Fruit fly (Drosophila melanogaster) whole organism, pupa: ENCODE data around the gene Arp10.

Experiments used
- CG10348 ChIP-seq: fragments of 200-800 bp; sonication (Bioruptor generic); IDR thresholded peaks from 2 replicates; pipeline ENCODE4 v1.3.6; 2022; ENCODE audit warnings: missing biosample characterization, missing genetic modification characterization
- CG12605 ChIP-seq: fragments of 200-800 bp; sonication (Bioruptor generic); IDR thresholded peaks from 2 replicates; pipeline ENCODE4 v1.3.6; 2022; ENCODE audit warnings: missing biosample characterization, missing genetic modification characterization
- CG13204 ChIP-seq: fragments of 200-800 bp; sonication (Bioruptor generic); optimal IDR thresholded peaks from 2 replicates; lab custom pipeline; 2018; ENCODE audit warnings: missing biosample characterization, mild to moderate bottlenecking, missing genetic modification characterization, moderate library complexity
- CG14655 ChIP-seq: fragments of 200-800 bp; sonication (Bioruptor generic); optimal IDR thresholded peaks from 3 replicates; lab custom pipeline; 2017; ENCODE audit warnings: mild to moderate bottlenecking, missing biosample characterization, missing genetic modification reagents, missing genetic modification characterization
- CG15710 ChIP-seq: fragments of 200-800 bp; sonication (Bioruptor generic); optimal IDR thresholded peaks from 2 replicates; lab custom pipeline; 2018; ENCODE audit warnings: missing biosample characterization, mild to moderate bottlenecking, missing genetic modification characterization, moderate library complexity
- CG17806 ChIP-seq: fragments of 200-800 bp; sonication (Bioruptor generic); optimal IDR thresholded peaks from 2 replicates; lab custom pipeline; 2018; ENCODE audit warnings: missing biosample characterization, mild to moderate bottlenecking, missing genetic modification characterization, moderate library complexity
- CG32121 ChIP-seq: fragments of 200-800 bp; sonication (Bioruptor generic); IDR thresholded peaks from 2 replicates; pipeline ENCODE4 v1.3.6; 2022; ENCODE audit warnings: missing biosample characterization, missing genetic modification characterization
- CG34367 ChIP-seq: fragments of 200-800 bp; sonication (Bioruptor generic); optimal IDR thresholded peaks from 2 replicates; lab custom pipeline; 2018; ENCODE audit warnings: missing biosample characterization, mild to moderate bottlenecking, missing genetic modification characterization
- CG4496 ChIP-seq: fragments of 200-800 bp; sonication (Bioruptor generic); IDR thresholded peaks from 3 replicates; pipeline ENCODE4 v1.3.6; 2022; ENCODE audit warnings: missing biosample characterization, missing genetic modification characterization
- CG8159 ChIP-seq: fragments of 200-800 bp; sonication (Bioruptor generic); optimal IDR thresholded peaks from 3 replicates; lab custom pipeline; 2018; ENCODE audit warnings: missing biosample characterization, mild to moderate bottlenecking, missing genetic modification characterization, moderate library complexity
- CG8301 ChIP-seq: fragments of 200-800 bp; sonication (Bioruptor generic); optimal IDR thresholded peaks from 2 replicates; lab custom pipeline; 2018; ENCODE audit warnings: missing biosample characterization, mild to moderate bottlenecking, missing genetic modification characterization
- CG9948 ChIP-seq: fragments of 200-800 bp; sonication (Bioruptor generic); optimal IDR thresholded peaks from 2 replicates; lab custom pipeline; 2018; ENCODE audit warnings: missing biosample characterization, mild to moderate bottlenecking, missing genetic modification characterization, moderate library complexity
- EcR ChIP-seq: fragments of 200-800 bp; sonication (Bioruptor generic); optimal IDR thresholded peaks from 3 replicates; lab custom pipeline; 2019; ENCODE audit warnings: missing biosample characterization, missing genetic modification characterization, mild to moderate bottlenecking, moderate library complexity, missing genetic modification reagents
- Ets98B ChIP-seq: fragments of 200-800 bp; sonication (Bioruptor generic); IDR thresholded peaks from 2 replicates; pipeline ENCODE4 v1.3.6; 2022; ENCODE audit warnings: missing biosample characterization, missing genetic modification characterization
- Pif1A ChIP-seq: fragments of 200-800 bp; sonication (Bioruptor generic); optimal IDR thresholded peaks from 3 replicates; lab custom pipeline; 2016; ENCODE audit warnings: missing biosample characterization, missing genetic modification characterization
- Pif1B ChIP-seq: fragments of 200-800 bp; sonication (Bioruptor generic); optimal IDR thresholded peaks from 3 replicates; lab custom pipeline; 2016; ENCODE audit warnings: missing biosample characterization, missing genetic modification characterization
- Snoo ChIP-seq: fragments of 200-800 bp; sonication (Bioruptor generic); optimal IDR thresholded peaks from 3 replicates; lab custom pipeline; 2017; ENCODE audit warnings: missing biosample characterization, mild to moderate bottlenecking, missing genetic modification characterization, inconsistent platforms
- fd96Ca ChIP-seq: fragments of 200-800 bp; sonication (Bioruptor generic); IDR thresholded peaks from 3 replicates; pipeline ENCODE4 v1.3.6; 2022; ENCODE audit warnings: missing biosample characterization, missing genetic modification characterization
- rn ChIP-seq: fragments of 200-800 bp; sonication (Bioruptor generic); IDR thresholded peaks from 2 replicates; pipeline ENCODE4 v1.3.6; 2022; ENCODE audit warnings: missing biosample characterization, missing genetic modification characterization

The Arp10 gene

dm6 chrX:19663196-19663858 lies 17.4 kb upstream of the Arp10 start:
- TF ChIP-seq rn (no peak), CG17806 (tag; lab: Kevin White, UChicago) (peak; percentile 15), Pif1A (peak; percentile 16), CG10348 (no peak), CG9948 (tag; lab: Kevin White, UChicago) (peak; percentile 48), CG13204 (GFP tag; lab: Kevin White, UChicago) (peak; percentile 25), CG15710 (tag; lab: Kevin White, UChicago) (peak; percentile 54), Pif1B (peak; percentile 51), CG14655 (no peak), Snoo (tag; lab: Kevin White, UChicago) (peak; percentile 53), EcR (GFP tag; lab: Kevin White, UChicago) (peak; percentile 72), CG8301 (tag; lab: Kevin White, UChicago) (peak; percentile 52), CG34367 (peak; percentile 22), fd96Ca (GFP tag; lab: Robert Waterston, UW) (no peak), CG4496 (GFP tag; lab: Robert Waterston, UW) (no peak), CG8159 (peak; percentile 72), CG32121 (GFP tag; lab: Robert Waterston, UW) (no peak), Ets98B (GFP tag; lab: Robert Waterston, UW) (no peak)

DNA sequence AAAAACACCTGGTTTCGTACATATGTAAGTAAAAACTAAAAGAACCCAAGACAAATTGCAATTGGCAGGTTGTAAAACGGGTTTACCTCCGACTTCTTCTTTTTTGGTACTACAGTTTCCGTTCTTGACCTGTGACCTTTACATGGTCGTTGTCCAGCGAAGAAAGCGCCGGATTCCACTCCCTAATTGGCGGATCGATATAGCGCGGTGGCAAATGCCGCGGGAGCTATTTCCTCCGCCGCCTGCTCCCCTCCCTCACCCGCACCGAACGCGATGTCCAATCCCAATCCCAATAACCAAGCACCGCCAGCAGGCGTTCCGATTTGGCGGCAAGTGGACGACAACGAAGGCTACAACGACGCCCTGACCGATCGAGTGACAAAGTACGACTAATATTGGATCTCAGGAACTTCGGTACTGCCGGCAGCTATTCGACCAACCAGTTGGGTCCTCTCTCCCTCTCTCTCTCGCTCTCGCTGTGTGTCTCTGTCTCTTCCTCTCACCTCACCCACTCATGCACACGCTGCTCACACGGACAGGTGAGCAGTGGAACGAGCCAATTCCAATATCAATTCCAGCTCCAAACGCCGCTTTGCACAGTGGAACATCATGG lies 16.7 kb upstream of the Arp10 start:
- no peak for TF ChIP-seq CG9948 (tag; lab: Kevin White, UChicago)
- peak; percentile 42; the same call in 1 of the 2 replicates for TF ChIP-seq Ets98B (GFP tag; lab: Robert Waterston, UW)
- TF ChIP-seq CG32121 (GFP tag; lab: Robert Waterston, UW), result peak; percentile 48; the same call in 1 of the 2 replicates
- TF ChIP-seq CG4496 (GFP tag; lab: Robert Waterston, UW), result peak; percentile 61
- TF ChIP-seq CG13204 (GFP tag; lab: Kevin White, UChicago), result peak; percentile 27
- peak; percentile 41 for TF ChIP-seq EcR (GFP tag; lab: Kevin White, UChicago)
- peak; percentile 45; the same call in 1 of the 3 replicates for TF ChIP-seq fd96Ca (GFP tag; lab: Robert Waterston, UW)
- TF ChIP-seq CG12605 (GFP tag; lab: Robert Waterston, UW), result no peak
- TF ChIP-seq Pif1B, result no peak
- TF ChIP-seq CG8301 (tag; lab: Kevin White, UChicago), result no peak

dm6 chrX:19651757-19652419 lies 5.9 kb upstream of the Arp10 start, which contains the start of the genes Ranbp21 and Elys:
Gene Ranbp21, minus strand, starts transcription at chrX:19652269.
Gene Elys, plus strand, starts transcription at chrX:19652305.
- TF ChIP-seq CG8159 (no peak), CG34367 (no peak), CG15710 (tag; lab: Kevin White, UChicago) (peak; percentile 39), CG4496 (GFP tag; lab: Robert Waterston, UW) (peak; percentile 67), fd96Ca (GFP tag; lab: Robert Waterston, UW) (peak; percentile 57; the same call in 2 of the 3 replicates)

DNA sequence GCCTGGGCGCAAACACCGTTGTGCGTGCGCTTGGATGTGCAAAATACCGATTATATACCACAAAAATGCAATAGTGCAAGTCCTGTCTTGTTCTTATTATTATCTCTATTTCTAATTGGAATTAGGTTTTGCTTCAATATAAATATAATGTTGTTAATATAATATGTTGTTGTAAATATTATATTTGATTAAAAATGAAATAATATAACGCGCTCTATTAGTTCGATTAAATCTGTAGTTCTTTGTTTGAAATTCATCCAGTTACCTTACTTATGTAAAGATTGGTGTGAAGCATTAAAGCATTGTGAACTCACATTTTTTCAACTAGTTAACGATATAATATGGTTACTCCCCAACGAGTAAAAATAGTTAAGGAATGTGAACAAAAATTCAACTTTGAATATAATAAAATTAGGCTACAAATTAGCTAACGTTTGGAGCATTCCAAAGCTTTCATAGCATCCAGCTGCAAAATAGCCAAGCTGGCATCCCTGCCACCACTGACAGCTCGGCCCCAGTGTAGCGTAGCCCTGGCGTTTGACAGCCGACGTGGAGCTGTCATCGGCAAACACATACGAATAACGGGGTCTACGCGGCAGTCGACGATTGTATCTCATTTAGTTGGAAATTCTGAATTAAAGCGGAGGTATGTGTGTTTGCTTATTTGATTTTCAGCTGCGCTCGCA lies 3.0 kb downstream of the Arp10 start, which contains the start of the genes CG12237 and Sec61gamma:
TSS of gene CG12237 (minus strand) at position 51 of the 686 bp plus-strand sequence.
TSS of gene Sec61gamma (plus strand) at position 509 of the 686 bp plus-strand sequence.
- TF ChIP-seq Ets98B (GFP tag; lab: Robert Waterston, UW) (peak; percentile 42; the same call in 1 of the 2 replicates), CG34367 (peak; percentile 0), CG4496 (GFP tag; lab: Robert Waterston, UW) (no peak), Snoo (tag; lab: Kevin White, UChicago) (peak; percentile 13), CG12605 (GFP tag; lab: Robert Waterston, UW) (no peak), rn (no peak)

dm6 chrX:19640707-19641248 lies 5.2 kb downstream of the Arp10 start:
- no peak for TF ChIP-seq CG32121 (GFP tag; lab: Robert Waterston, UW)
- TF ChIP-seq CG4496 (GFP tag; lab: Robert Waterston, UW), result peak; percentile 31; the same call in 1 of the 3 replicates

- no peak for TF ChIP-seq Ets98B (GFP tag; lab: Robert Waterston, UW)
- no peak for TF ChIP-seq EcR (GFP tag; lab: Kevin White, UChicago)
- no peak for TF ChIP-seq CG14655
- no peak for TF ChIP-seq Pif1A
- TF ChIP-seq Pif1B, result no peak
- TF ChIP-seq CG8159, result no peak
- no peak for TF ChIP-seq Snoo (tag; lab: Kevin White, UChicago)
- TF ChIP-seq CG8301 (tag; lab: Kevin White, UChicago), result no peak
- TF ChIP-seq CG13204 (GFP tag; lab: Kevin White, UChicago), result no peak
Measured at dm6 chrX:19638328-19638940, 7.5 kb downstream of the Arp10 start, which contains the start of gene Rcd-1. Gene Rcd-1, plus strand, starts transcription at chrX:19638767.
